Worm (Caenorhabditis elegans): Measurements from ENCODE around the gene vha-7.
A peak's percentile ranks its signal among the peaks of the same experiment; 100 is the strongest.

Gene vha-7

ce11 chrIV:12614624-12615023, 25.6 kb upstream of the vha-7 start, which contains the start of gene efa-6:
efa-6 (minus strand) TSS chrIV:12614724.
- TF ChIP-seq aly-2 (tag; optimal IDR thresholded peaks at IDR 0.05) (no peak), ama-1 (optimal IDR thresholded peaks at IDR 0.05) (no peak), nfya-1 (tag; optimal IDR thresholded peaks at IDR 0.05; ENCODE audit: insufficient read depth) (no peak), ceh-28 (tag; optimal IDR thresholded peaks at IDR 0.05) (no peak), elt-1 (tag; optimal IDR thresholded peaks at IDR 0.05) (no peak), ceh-16 (tag; optimal IDR thresholded peaks at IDR 0.05) (no peak), nhr-11 (tag; optimal IDR thresholded peaks at IDR 0.05) (no peak)

- TF ChIP-seq sea-2 (GFP tag; optimal IDR thresholded peaks at IDR 0.05) (no peak), ceh-82 (tag; optimal IDR thresholded peaks at IDR 0.05) (no peak), lin-39 (tag; optimal IDR thresholded peaks at IDR 0.05) (no peak), nfya-1 (tag; optimal IDR thresholded peaks at IDR 0.05; ENCODE audit: insufficient read depth) (peak; percentile 15), nhr-43 (tag; optimal IDR thresholded peaks at IDR 0.05; ENCODE audit: poor library complexity, severe bottlenecking) (no peak), egl-5 (tag; optimal IDR thresholded peaks at IDR 0.05) (peak; percentile 82)
Measured at ce11 chrIV:12615122-12615745, 25.0 kb upstream of the vha-7 start.

ce11 chrIV:12616943-12617689, 23.1 kb upstream of the vha-7 start:
- TF ChIP-seq nfya-1 (tag; optimal IDR thresholded peaks at IDR 0.05; ENCODE audit: insufficient read depth) (peak; percentile 97), hmg-11 (tag; optimal IDR thresholded peaks at IDR 0.05) (peak; percentile 54), nhr-28 (tag; optimal IDR thresholded peaks at IDR 0.05) (no peak), egl-5 (tag; optimal IDR thresholded peaks at IDR 0.05) (no peak), lin-39 (tag; optimal IDR thresholded peaks at IDR 0.05) (peak; percentile 50), zag-1 (tag; optimal IDR thresholded peaks at IDR 0.05) (no peak), elt-3 (tag; optimal IDR thresholded peaks at IDR 0.05) (no peak), ceh-9 (tag; optimal IDR thresholded peaks at IDR 0.05) (no peak)

- TF ChIP-seq fkh-10 (GFP tag; optimal IDR thresholded peaks at IDR 0.05) (no peak), sea-2 (GFP tag; optimal IDR thresholded peaks at IDR 0.05) (no peak), lin-15B (tag; optimal IDR thresholded peaks at IDR 0.05) (no peak), unc-39 (tag; optimal IDR thresholded peaks at IDR 0.05) (no peak)
Measured at ce11 chrIV:12617934-12618333, 22.3 kb upstream of the vha-7 start.

ce11 chrIV:12618877-12619276, 21.4 kb upstream of the vha-7 start:
- TF ChIP-seq nhr-76 (tag; optimal IDR thresholded peaks at IDR 0.05) (no peak), nhr-237 (tag; optimal IDR thresholded peaks at IDR 0.05) (no peak), pha-4 (tag; optimal IDR thresholded peaks at IDR 0.05) (peak; percentile 61), nhr-11 (tag; optimal IDR thresholded peaks at IDR 0.05) (no peak), pqm-1 (tag; optimal IDR thresholded peaks at IDR 0.05) (no peak), daf-12 (tag; optimal IDR thresholded peaks at IDR 0.05) (no peak), ZK546.5 (tag; optimal IDR thresholded peaks at IDR 0.05) (no peak), snpc-4 (tag; optimal IDR thresholded peaks at IDR 0.05) (no peak), ama-1 (optimal IDR thresholded peaks at IDR 0.05) (no peak), nhr-67 (tag; optimal IDR thresholded peaks at IDR 0.05) (no peak), mdl-1 (tag; optimal IDR thresholded peaks at IDR 0.05) (no peak), jun-1 (tag; optimal IDR thresholded peaks at IDR 0.05) (no peak), nfya-1 (tag; optimal IDR thresholded peaks at IDR 0.05; ENCODE audit: insufficient read depth) (peak; percentile 0), elt-2 (tag; optimal IDR thresholded peaks at IDR 0.05) (peak; percentile 11), nhr-12 (tag; optimal IDR thresholded peaks at IDR 0.05) (no peak), ceh-16 (tag; optimal IDR thresholded peaks at IDR 0.05) (no peak), ztf-11 (tag; optimal IDR thresholded peaks at IDR 0.05) (no peak), ztf-4 (tag; optimal IDR thresholded peaks at IDR 0.05) (no peak), fkh-10 (GFP tag; optimal IDR thresholded peaks at IDR 0.05) (no peak), R02D3.7 (tag; optimal IDR thresholded peaks at IDR 0.05) (no peak), zag-1 (tag; optimal IDR thresholded peaks at IDR 0.05) (no peak), nhr-25 (tag; optimal IDR thresholded peaks at IDR 0.05) (no peak), nhr-23 (tag; optimal IDR thresholded peaks at IDR 0.05) (no peak), fos-1 (tag; optimal IDR thresholded peaks at IDR 0.05) (no peak), aly-2 (tag; optimal IDR thresholded peaks at IDR 0.05) (no peak), lsy-12 (tag; optimal IDR thresholded peaks at IDR 0.05) (no peak)
